Worm (Caenorhabditis elegans) whole organism, late embryonic: ENCODE measurements around the gene tsr-1.
A peak's percentile ranks its signal among the peaks of the same experiment; 100 is the strongest.

Experiments used
- F13H6.1 ChIP-seq: sonication (generic microtip); optimal IDR thresholded peaks from 2 replicates; lab custom pipeline; 2016; ENCODE audit warnings: missing genetic modification characterization, missing compliant biosample characterization
- K02D7.2 ChIP-seq: sonication (generic microtip); optimal IDR thresholded peaks from 2 replicates; lab custom pipeline; 2017; ENCODE audit warnings: mild to moderate bottlenecking, missing genetic modification characterization, missing compliant biosample characterization
- Y22D7AL.16 ChIP-seq: sonication (generic microtip); optimal IDR thresholded peaks from 2 replicates; lab custom pipeline; 2016; ENCODE audit warnings: missing genetic modification characterization, missing compliant biosample characterization
- ama-1 ChIP-seq: fragments of 150-350 bp; optimal IDR thresholded peaks from 2 replicates; lab custom pipeline; 2014
- ceh-14 ChIP-seq: sonication (generic microtip); optimal IDR thresholded peaks from 2 replicates; lab custom pipeline; 2016; ENCODE audit warnings: missing genotype, missing genetic modification characterization, missing compliant biosample characterization
- ceh-2 ChIP-seq: sonication (generic microtip); optimal IDR thresholded peaks from 2 replicates; lab custom pipeline; 2016; ENCODE audit warnings: missing genotype, missing genetic modification characterization, missing compliant biosample characterization
- ceh-30 ChIP-seq: fragments of 150-350 bp; optimal IDR thresholded peaks from 2 replicates; lab custom pipeline; 2014; ENCODE audit warnings: missing biosample characterization, missing genetic modification characterization
- ceh-45 ChIP-seq: fragments of 200-800 bp; sonication (Bioruptor generic); IDR thresholded peaks from 2 replicates; pipeline ENCODE4 v1.3.6; 2022; ENCODE audit warnings: missing genetic modification reagents, missing genetic modification characterization, missing compliant biosample characterization
- che-1 ChIP-seq: sonication (generic microtip); optimal IDR thresholded peaks from 2 replicates; lab custom pipeline; 2016; ENCODE audit warnings: mild to moderate bottlenecking, missing genetic modification characterization, missing compliant biosample characterization
- elt-2 ChIP-seq: sonication (generic microtip); optimal IDR thresholded peaks from 2 replicates; lab custom pipeline; 2016; ENCODE audit warnings: missing genetic modification reagents, missing genetic modification characterization, missing compliant biosample characterization
- elt-4 ChIP-seq: sonication (generic microtip); optimal IDR thresholded peaks from 2 replicates; lab custom pipeline; 2016; ENCODE audit warnings: missing genetic modification characterization, missing compliant biosample characterization
- gmeb-2 ChIP-seq: sonication (generic microtip); optimal IDR thresholded peaks from 2 replicates; lab custom pipeline; 2016; ENCODE audit warnings: missing genetic modification characterization, inconsistent platforms, missing compliant biosample characterization
- hlh-30 ChIP-seq: sonication (generic microtip); optimal IDR thresholded peaks from 2 replicates; lab custom pipeline; 2017; ENCODE audit warnings: antibody characterized with exemption, missing genetic modification characterization, missing compliant biosample characterization; ENCODE audit not compliant: insufficient read depth
- madf-2 ChIP-seq: sonication (generic microtip); optimal IDR thresholded peaks from 2 replicates; lab custom pipeline; 2017; ENCODE audit warnings: missing genetic modification characterization, missing compliant biosample characterization
- mec-3 ChIP-seq: sonication (generic microtip); optimal IDR thresholded peaks from 2 replicates; lab custom pipeline; 2016; ENCODE audit warnings: borderline replicate concordance, missing genetic modification characterization, missing compliant biosample characterization
- nfya-1 ChIP-seq: sonication (generic microtip); optimal IDR thresholded peaks from 2 replicates; lab custom pipeline; 2017; ENCODE audit warnings: missing genetic modification characterization, mild to moderate bottlenecking, missing compliant biosample characterization, antibody characterized with exemption, moderate library complexity
- nhr-11 ChIP-seq: fragments of 150-350 bp; optimal IDR thresholded peaks from 2 replicates; lab custom pipeline; 2014; ENCODE audit warnings: missing biosample characterization, missing genetic modification characterization
- odd-2 ChIP-seq: sonication (generic microtip); optimal IDR thresholded peaks from 2 replicates; lab custom pipeline; 2017; ENCODE audit warnings: antibody characterized with exemption, mild to moderate bottlenecking, missing genetic modification characterization, missing compliant biosample characterization
- pag-3 ChIP-seq: sonication (generic microtip); optimal IDR thresholded peaks from 2 replicates; lab custom pipeline; 2016; ENCODE audit warnings: missing compliant biosample characterization, missing genetic modification characterization, borderline replicate concordance
- pax-1 ChIP-seq: fragments of 150-350 bp; optimal IDR thresholded peaks from 2 replicates; lab custom pipeline; 2014; ENCODE audit warnings: missing biosample characterization, missing genetic modification characterization
- pros-1 ChIP-seq: fragments of 150-350 bp; optimal IDR thresholded peaks from 2 replicates; lab custom pipeline; 2014; ENCODE audit warnings: missing biosample characterization, missing genetic modification reagents, missing genetic modification characterization
- ref-2 ChIP-seq: sonication (generic microtip); optimal IDR thresholded peaks from 2 replicates; lab custom pipeline; 2016; ENCODE audit warnings: missing genetic modification characterization, missing compliant biosample characterization
- rnt-1 ChIP-seq: sonication (generic microtip); optimal IDR thresholded peaks from 2 replicates; lab custom pipeline; 2016; ENCODE audit warnings: missing genetic modification characterization, missing compliant biosample characterization
- sox-2 ChIP-seq: fragments of 200-800 bp; sonication (Bioruptor generic); IDR thresholded peaks from 2 replicates; pipeline ENCODE4 v1.3.6; 2022; ENCODE audit warnings: missing genetic modification reagents, missing genetic modification characterization, missing compliant biosample characterization
- syd-9 ChIP-seq: sonication (generic microtip); optimal IDR thresholded peaks from 2 replicates; lab custom pipeline; 2016; ENCODE audit warnings: mild to moderate bottlenecking, missing genetic modification characterization, moderate library complexity, missing compliant biosample characterization
- tbx-7 ChIP-seq: sonication (generic microtip); optimal IDR thresholded peaks from 2 replicates; lab custom pipeline; 2016; ENCODE audit warnings: missing genotype, missing genetic modification characterization, missing compliant biosample characterization
- unc-3 ChIP-seq, 2 experiments: fragments of 200-800 bp in 1 of 2; sonication (Bioruptor generic) in 1 of 2; sonication (generic microtip) in 1 of 2; conservative IDR thresholded peaks in 1 of 2; optimal IDR thresholded peaks in 1 of 2; 2 replicates each; pipeline versions ENCODE4 v1.3.6 to Lab custom; 2016 to 2022; ENCODE audit warnings: missing compliant biosample characterization in 2 of 2, missing genetic modification characterization in 2 of 2, missing genetic modification reagents in 1 of 2
- unc-55 ChIP-seq: sonication (generic microtip); optimal IDR thresholded peaks from 2 replicates; lab custom pipeline; 2017; ENCODE audit warnings: missing biosample characterization, missing genetic modification reagents, missing genetic modification characterization
- zip-5 ChIP-seq: sonication (generic microtip); optimal IDR thresholded peaks from 2 replicates; lab custom pipeline; 2016; ENCODE audit warnings: missing genetic modification characterization, missing compliant biosample characterization

Gene tsr-1

ce11 chrII:2504431-2504928, 31.3 kb upstream of the tsr-1 start, which contains the start of gene gbas-1:
Gene gbas-1, plus strand, starts transcription at chrII:2504878.
- no peak for TF ChIP-seq pag-3 (tag; lab: Kevin White, UChicago)
- peak; percentile 16 for TF ChIP-seq nfya-1 (tag; lab: Kevin White, UChicago)

ce11 chrII:2503703-2504430, 30.7 kb upstream of the tsr-1 start:
- no peak for TF ChIP-seq ceh-2 (tag; lab: Kevin White, UChicago)
- TF ChIP-seq elt-2 (tag; lab: Kevin White, UChicago) = peak; percentile 84

ce11 chrII:2488386-2488785, 15.2 kb upstream of the tsr-1 start, which contains the start of gene F53G2.1:
Gene F53G2.1, plus strand, starts transcription at chrII:2488686.
- TF ChIP-seq F13H6.1 (tag; lab: Kevin White, UChicago) (no peak), ceh-30 (tag; lab: Kevin White, UChicago) (no peak), pros-1 (no peak)

- TF ChIP-seq madf-2 (tag; lab: Kevin White, UChicago) (no peak), pax-1 (no peak)
These were observed 10.3 kb upstream of the tsr-1 start, which contains the start of gene F53G2.13 for ce11 chrII:2483507-2483906. Gene F53G2.13, plus strand, starts transcription at chrII:2483807.

- no peak for TF ChIP-seq Y22D7AL.16 (tag; lab: Kevin White, UChicago)
- TF ChIP-seq che-1 (tag; lab: Kevin White, UChicago) = no peak
- no peak for TF ChIP-seq unc-55
- TF ChIP-seq rnt-1 = no peak
- TF ChIP-seq ref-2 (tag; lab: Kevin White, UChicago) = no peak
- TF ChIP-seq syd-9 = no peak
- TF ChIP-seq mec-3 = no peak
- no peak for TF ChIP-seq tbx-7
- TF ChIP-seq ceh-2 (tag; lab: Kevin White, UChicago) = no peak
- TF ChIP-seq K02D7.2 = no peak
- TF ChIP-seq gmeb-2 (tag; lab: Kevin White, UChicago) = no peak
- TF ChIP-seq nfya-1 (tag; lab: Kevin White, UChicago) = no peak
These were observed 8.5 kb upstream of the tsr-1 start, which contains the start of gene F53G2.2 for ce11 chrII:2481621-2482020. Gene F53G2.2, plus strand, starts transcription at chrII:2481921.

ce11 chrII:2480099-2480498, 6.9 kb upstream of the tsr-1 start, which contains the start of gene F53G2.3:
Gene F53G2.3, plus strand, starts transcription at chrII:2480399.
- TF ChIP-seq zip-5 (tag; lab: Kevin White, UChicago) (no peak), ceh-14 (tag; lab: Kevin White, UChicago) (no peak), nhr-11 (tag; lab: Kevin White, UChicago) (no peak), sox-2 (no peak), Y22D7AL.16 (tag; lab: Kevin White, UChicago) (no peak), F13H6.1 (tag; lab: Kevin White, UChicago) (no peak), elt-4 (tag; lab: Kevin White, UChicago) (no peak), tbx-7 (no peak), unc-3 (GFP tag; conservative IDR thresholded peaks at IDR 0.05; lab: Robert Waterston, UW) (no peak), unc-3 (tag; optimal IDR thresholded peaks at IDR 0.05; lab: Kevin White, UChicago) (no peak), hlh-30 (tag; lab: Kevin White, UChicago) (no peak), ama-1 (lab: Kevin White, UChicago) (no peak), odd-2 (no peak), unc-55 (no peak), ceh-45 (no peak), rnt-1 (no peak)
